Worm (Caenorhabditis elegans): ENCODE measurements around the gene tbc-3.

DNA sequence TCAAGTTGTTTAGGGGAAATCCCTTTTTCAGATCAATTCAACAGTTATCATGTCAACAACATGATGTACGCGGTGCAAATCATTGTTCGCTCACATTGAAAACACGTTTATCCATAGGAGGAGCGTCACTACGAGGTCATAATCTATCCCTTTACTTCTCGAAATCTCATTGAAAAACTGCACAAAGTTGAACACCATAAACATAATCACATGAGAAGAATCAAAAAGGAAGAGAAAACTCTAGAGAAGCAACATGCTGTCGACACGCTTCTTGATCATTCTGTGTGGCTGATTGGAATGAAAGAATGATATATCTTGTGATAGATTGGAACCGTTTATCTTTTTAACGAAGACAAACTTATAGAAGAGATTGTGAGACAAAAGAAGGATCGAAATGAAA, 30.9 kb upstream of the tbc-3 start:
- TF ChIP-seq nhr-28 (tag; optimal IDR thresholded peaks at IDR 0.05) (no peak), snpc-4 (tag; optimal IDR thresholded peaks at IDR 0.05) (no peak), bed-3 (GFP tag; optimal IDR thresholded peaks at IDR 0.05) (no peak), blmp-1 (tag; optimal IDR thresholded peaks at IDR 0.05) (no peak), unc-39 (tag; optimal IDR thresholded peaks at IDR 0.05) (no peak), nhr-237 (tag; optimal IDR thresholded peaks at IDR 0.05) (no peak), nhr-2 (tag; optimal IDR thresholded peaks at IDR 0.05) (no peak), hlh-1 (tag; optimal IDR thresholded peaks at IDR 0.05) (no peak), ces-1 (GFP tag; optimal IDR thresholded peaks at IDR 0.05) (no peak), ztf-11 (tag; optimal IDR thresholded peaks at IDR 0.05) (no peak), ceh-39 (tag; optimal IDR thresholded peaks at IDR 0.05) (no peak)
